Fruit fly (Drosophila melanogaster): ENCODE data around the gene Tdrd3.

Gene Tdrd3

dm6 chr3L:14755046-14755643 is 31.4 kb upstream of the Tdrd3 start (continued):
- no peak for TF ChIP-seq PHDP (tag; optimal IDR thresholded peaks at IDR 0.05)
- no peak for TF ChIP-seq CG3281 (GFP tag; optimal IDR thresholded peaks at IDR 0.05)
- TF ChIP-seq CG18011 (GFP tag; optimal IDR thresholded peaks at IDR 0.05), result no peak
- TF ChIP-seq ttk (GFP tag; IDR thresholded peaks at IDR 0.05), result no peak; the same call in 1 of the 2 replicates
- TF ChIP-seq CG17361 (GFP tag; IDR thresholded peaks at IDR 0.05), result no peak
- no peak for TF ChIP-seq jigr1 (GFP tag; IDR thresholded peaks at IDR 0.05)
- peak in 1 of 2 experiments; percentile 87 for TF ChIP-seq insv (GFP tag; optimal IDR thresholded peaks at IDR 0.05)
- no peak for TF ChIP-seq jing (GFP tag; optimal IDR thresholded peaks at IDR 0.05)
- no peak for TF ChIP-seq croc (GFP tag; conservative IDR thresholded peaks at IDR 0.05)
- TF ChIP-seq CG13123 (GFP tag; optimal IDR thresholded peaks at IDR 0.05), result no peak
- TF ChIP-seq ci (GFP tag; IDR thresholded peaks at IDR 0.05), result peak; percentile 55; the same call in 1 of the 3 replicates
- TF ChIP-seq CG11398 (GFP tag; optimal IDR thresholded peaks at IDR 0.05), result no peak
- no peak for TF ChIP-seq lab (GFP tag; optimal IDR thresholded peaks at IDR 0.05)
- TF ChIP-seq Dbx (GFP tag; IDR thresholded peaks at IDR 0.05), result 0 out of 3 replicates have a peak, but pooled peaks have one; percentile 6
- TF ChIP-seq D (optimal IDR thresholded peaks at IDR 0.05), result peak; percentile 69
- TF ChIP-seq D (GFP tag; optimal IDR thresholded peaks at IDR 0.05), result no peak
- no peak for TF ChIP-seq Camta (GFP tag; optimal IDR thresholded peaks at IDR 0.05)
- TF ChIP-seq Nf-YB (GFP tag; optimal IDR thresholded peaks at IDR 0.05), result peak; percentile 0
- peak; percentile 56 for TF ChIP-seq CG34376 (GFP tag; optimal IDR thresholded peaks at IDR 0.05)
- TF ChIP-seq CG31441 (GFP tag; IDR thresholded peaks at IDR 0.05), result no peak
- no peak for TF ChIP-seq ato (GFP tag; IDR thresholded peaks at IDR 0.05; ENCODE audit: partially characterized antibody)
- TF ChIP-seq lmd (GFP tag; IDR thresholded peaks at IDR 0.05), result no peak
- no peak for TF ChIP-seq CG6765 (GFP tag; optimal IDR thresholded peaks at IDR 0.05)
- no peak for TF ChIP-seq nmo (GFP tag; optimal IDR thresholded peaks at IDR 0.05)
- TF ChIP-seq CG14050 (GFP tag; IDR thresholded peaks at IDR 0.05), result no peak
- peak; percentile 58 for TF ChIP-seq dm (GFP tag; optimal IDR thresholded peaks at IDR 0.05)
- no peak for TF ChIP-seq YL-1 (GFP tag; optimal IDR thresholded peaks at IDR 0.05)
- 0 out of 2 replicates have a peak, but pooled peaks have one; percentile 29 for TF ChIP-seq Scr (GFP tag; IDR thresholded peaks at IDR 0.05; ENCODE audit: partially characterized antibody)
- TF ChIP-seq CG8089 (GFP tag; optimal IDR thresholded peaks at IDR 0.05), result no peak
- no peak for TF ChIP-seq pan (optimal IDR thresholded peaks at IDR 0.05)
- peak in 1 of 2 experiments; percentile 19 for TF ChIP-seq pan (GFP tag; optimal IDR thresholded peaks at IDR 0.05 in 1 of 2, IDR thresholded peaks at IDR 0.05 in 1 of 2)
- no peak for TF ChIP-seq CG10366 (GFP tag; IDR thresholded peaks at IDR 0.05)
- TF ChIP-seq CG10267 (tag; optimal IDR thresholded peaks at IDR 0.05), result no peak
- no peak for TF ChIP-seq CG13296 (GFP tag; optimal IDR thresholded peaks at IDR 0.05)
- peak; percentile 78 for TF ChIP-seq CG1832 (GFP tag; optimal IDR thresholded peaks at IDR 0.05)
- no peak for TF ChIP-seq CG12155 (GFP tag; optimal IDR thresholded peaks at IDR 0.05)
- TF ChIP-seq salm (tag; optimal IDR thresholded peaks at IDR 0.05), result no peak
- no peak for TF ChIP-seq Ets97D (GFP tag; optimal IDR thresholded peaks at IDR 0.05)
- TF ChIP-seq Taf1 (GFP tag; IDR thresholded peaks at IDR 0.05), result no peak
- no peak for TF ChIP-seq HHEX (GFP tag; optimal IDR thresholded peaks at IDR 0.05)
- no peak; the same call in 1 of the 2 replicates for TF ChIP-seq E2f2 (GFP tag; IDR thresholded peaks at IDR 0.05)
- TF ChIP-seq fd64A (GFP tag; optimal IDR thresholded peaks at IDR 0.05), result no peak
- TF ChIP-seq crp (GFP tag; optimal IDR thresholded peaks at IDR 0.05), result no peak
- no peak for TF ChIP-seq dmrt99B (tag; optimal IDR thresholded peaks at IDR 0.05)
- TF ChIP-seq yki (optimal IDR thresholded peaks at IDR 0.05), result peak; percentile 89
- TF ChIP-seq CG4282 (GFP tag; optimal IDR thresholded peaks at IDR 0.05), result no peak
- no peak for TF ChIP-seq CG10431 (GFP tag; optimal IDR thresholded peaks at IDR 0.05)
- no peak for TF ChIP-seq az2 (GFP tag; optimal IDR thresholded peaks at IDR 0.05)
- TF ChIP-seq CG2116 (GFP tag; optimal IDR thresholded peaks at IDR 0.05), result peak; percentile 97
- no peak for TF ChIP-seq CG18476 (GFP tag; optimal IDR thresholded peaks at IDR 0.05)
- no peak for TF ChIP-seq CG1529 (GFP tag; optimal IDR thresholded peaks at IDR 0.05)
